Fruit fly (Drosophila melanogaster): ENCODE data around the gene Ada2b.

The Ada2b gene

dm6 chr3R:8288790-8289189 is 48.5 kb upstream of the Ada2b start (continued):
- TF ChIP-seq scrt (GFP tag; optimal IDR thresholded peaks at IDR 0.05) (no peak), CG12104 (GFP tag; optimal IDR thresholded peaks at IDR 0.05) (no peak), her (GFP tag; optimal IDR thresholded peaks at IDR 0.05) (no peak), CG31224 (GFP tag; IDR thresholded peaks at IDR 0.05) (no peak), CG15073 (GFP tag; optimal IDR thresholded peaks at IDR 0.05) (no peak), prd (optimal IDR thresholded peaks at IDR 0.05) (no peak), prd (GFP tag; IDR thresholded peaks at IDR 0.05) (peak; percentile 27; the same call in 1 of the 3 replicates), ttk (GFP tag; IDR thresholded peaks at IDR 0.05) (no peak), amos (GFP tag; IDR thresholded peaks at IDR 0.05; ENCODE audit: partially characterized antibody) (peak; percentile 31; the same call in 1 of the 2 replicates), pfk (GFP tag; optimal IDR thresholded peaks at IDR 0.05) (no peak), CG31441 (GFP tag; IDR thresholded peaks at IDR 0.05) (no peak), CG14860 (GFP tag; IDR thresholded peaks at IDR 0.05; ENCODE audit: partially characterized antibody) (no peak), bab2 (GFP tag; optimal IDR thresholded peaks at IDR 0.05) (no peak), crc (GFP tag; optimal IDR thresholded peaks at IDR 0.05) (no peak), nmo (GFP tag; optimal IDR thresholded peaks at IDR 0.05) (no peak), CG8478 (optimal IDR thresholded peaks at IDR 0.05) (no peak), CG10147 (GFP tag; optimal IDR thresholded peaks at IDR 0.05) (no peak), nom (GFP tag; optimal IDR thresholded peaks at IDR 0.05) (no peak), twi (tag; optimal IDR thresholded peaks at IDR 0.05) (peak; percentile 88), grn (GFP tag; optimal IDR thresholded peaks at IDR 0.05) (peak; percentile 25), CG11560 (tag; IDR thresholded peaks at IDR 0.05) (no peak), Opbp (GFP tag; IDR thresholded peaks at IDR 0.05; ENCODE audit: partially characterized antibody) (no peak), Mes4 (GFP tag; optimal IDR thresholded peaks at IDR 0.05) (no peak), CHES-1-like (GFP tag; optimal IDR thresholded peaks at IDR 0.05) (no peak), inv (GFP tag; IDR thresholded peaks at IDR 0.05; ENCODE audit: partially characterized antibody) (no peak), dmrt11E (tag; optimal IDR thresholded peaks at IDR 0.05) (no peak), zen2 (GFP tag; IDR thresholded peaks at IDR 0.05; ENCODE audit: partially characterized antibody) (no peak), emc (GFP tag; optimal IDR thresholded peaks at IDR 0.05) (no peak), btn (GFP tag; optimal IDR thresholded peaks at IDR 0.05) (no peak), vvl (GFP tag; IDR thresholded peaks at IDR 0.05) (0 out of 2 replicates have a peak, but pooled peaks have one; percentile 22), CG12236 (GFP tag; optimal IDR thresholded peaks at IDR 0.05) (no peak), CG1529 (GFP tag; optimal IDR thresholded peaks at IDR 0.05) (no peak), ci (GFP tag; IDR thresholded peaks at IDR 0.05) (peak; percentile 30; the same call in 1 of the 3 replicates), gem (tag; optimal IDR thresholded peaks at IDR 0.05) (no peak), vfl (GFP tag; optimal IDR thresholded peaks at IDR 0.05) (no peak), CG5953 (GFP tag; IDR thresholded peaks at IDR 0.05) (no peak), CG14441 (GFP tag; IDR thresholded peaks at IDR 0.05) (no peak), org-1 (GFP tag; optimal IDR thresholded peaks at IDR 0.05) (no peak), CG2712 (tag; optimal IDR thresholded peaks at IDR 0.05) (no peak), row (GFP tag; IDR thresholded peaks at IDR 0.05) (0 out of 3 replicates have a peak, but pooled peaks have one; percentile 28), CG2678 (tag; optimal IDR thresholded peaks at IDR 0.05) (no peak), tap (tag; optimal IDR thresholded peaks at IDR 0.05) (no peak), fd102C (GFP tag; optimal IDR thresholded peaks at IDR 0.05) (no peak), chinmo (GFP tag; IDR thresholded peaks at IDR 0.05; ENCODE audit: partially characterized antibody) (no peak), Ptx1 (GFP tag; IDR thresholded peaks at IDR 0.05) (0 out of 2 replicates have a peak, but pooled peaks have one; percentile 14), CG3281 (GFP tag; optimal IDR thresholded peaks at IDR 0.05) (no peak), Bteb2 (GFP tag; optimal IDR thresholded peaks at IDR 0.05) (no peak), kni (GFP tag; optimal IDR thresholded peaks at IDR 0.05) (no peak), jing (GFP tag; optimal IDR thresholded peaks at IDR 0.05) (no peak), Bgb (GFP tag; IDR thresholded peaks at IDR 0.05; ENCODE audit: partially characterized antibody) (no peak), gro (GFP tag; optimal IDR thresholded peaks at IDR 0.05) (no peak), CG11085 (GFP tag; IDR thresholded peaks at IDR 0.05) (no peak)

Measured in whole organism, embryonic.